Fruit fly (Drosophila melanogaster) whole organism, pupa: ENCODE measurements around the gene CG4375.

Source experiments
- CG10348 ChIP-seq: fragments of 200-800 bp; sonication (Bioruptor generic); IDR thresholded peaks from 2 replicates; pipeline ENCODE4 v1.3.6; 2022; ENCODE audit warnings: missing biosample characterization, missing genetic modification characterization
- CG12605 ChIP-seq: fragments of 200-800 bp; sonication (Bioruptor generic); IDR thresholded peaks from 2 replicates; pipeline ENCODE4 v1.3.6; 2022; ENCODE audit warnings: missing biosample characterization, missing genetic modification characterization
- CG13204 ChIP-seq: fragments of 200-800 bp; sonication (Bioruptor generic); optimal IDR thresholded peaks from 2 replicates; lab custom pipeline; 2018; ENCODE audit warnings: missing biosample characterization, mild to moderate bottlenecking, missing genetic modification characterization, moderate library complexity
- CG14655 ChIP-seq: fragments of 200-800 bp; sonication (Bioruptor generic); optimal IDR thresholded peaks from 3 replicates; lab custom pipeline; 2017; ENCODE audit warnings: mild to moderate bottlenecking, missing biosample characterization, missing genetic modification reagents, missing genetic modification characterization
- CG15710 ChIP-seq: fragments of 200-800 bp; sonication (Bioruptor generic); optimal IDR thresholded peaks from 2 replicates; lab custom pipeline; 2018; ENCODE audit warnings: missing biosample characterization, mild to moderate bottlenecking, missing genetic modification characterization, moderate library complexity
- CG17806 ChIP-seq: fragments of 200-800 bp; sonication (Bioruptor generic); optimal IDR thresholded peaks from 2 replicates; lab custom pipeline; 2018; ENCODE audit warnings: missing biosample characterization, mild to moderate bottlenecking, missing genetic modification characterization, moderate library complexity
- CG32121 ChIP-seq: fragments of 200-800 bp; sonication (Bioruptor generic); IDR thresholded peaks from 2 replicates; pipeline ENCODE4 v1.3.6; 2022; ENCODE audit warnings: missing biosample characterization, missing genetic modification characterization
- CG34367 ChIP-seq: fragments of 200-800 bp; sonication (Bioruptor generic); optimal IDR thresholded peaks from 2 replicates; lab custom pipeline; 2018; ENCODE audit warnings: missing biosample characterization, mild to moderate bottlenecking, missing genetic modification characterization
- CG4496 ChIP-seq: fragments of 200-800 bp; sonication (Bioruptor generic); IDR thresholded peaks from 3 replicates; pipeline ENCODE4 v1.3.6; 2022; ENCODE audit warnings: missing biosample characterization, missing genetic modification characterization
- CG8159 ChIP-seq: fragments of 200-800 bp; sonication (Bioruptor generic); optimal IDR thresholded peaks from 3 replicates; lab custom pipeline; 2018; ENCODE audit warnings: missing biosample characterization, mild to moderate bottlenecking, missing genetic modification characterization, moderate library complexity
- CG8301 ChIP-seq: fragments of 200-800 bp; sonication (Bioruptor generic); optimal IDR thresholded peaks from 2 replicates; lab custom pipeline; 2018; ENCODE audit warnings: missing biosample characterization, mild to moderate bottlenecking, missing genetic modification characterization
- CG9948 ChIP-seq: fragments of 200-800 bp; sonication (Bioruptor generic); optimal IDR thresholded peaks from 2 replicates; lab custom pipeline; 2018; ENCODE audit warnings: missing biosample characterization, mild to moderate bottlenecking, missing genetic modification characterization, moderate library complexity
- D1 ChIP-seq: fragments of 200-800 bp; sonication (Bioruptor generic); optimal IDR thresholded peaks from 2 replicates; lab custom pipeline; 2018; ENCODE audit warnings: missing biosample characterization, mild to moderate bottlenecking, missing genetic modification characterization, moderate library complexity
- EcR ChIP-seq: fragments of 200-800 bp; sonication (Bioruptor generic); optimal IDR thresholded peaks from 3 replicates; lab custom pipeline; 2019; ENCODE audit warnings: missing biosample characterization, missing genetic modification characterization, mild to moderate bottlenecking, moderate library complexity, missing genetic modification reagents
- Ets98B ChIP-seq: fragments of 200-800 bp; sonication (Bioruptor generic); IDR thresholded peaks from 2 replicates; pipeline ENCODE4 v1.3.6; 2022; ENCODE audit warnings: missing biosample characterization, missing genetic modification characterization
- Pif1A ChIP-seq: fragments of 200-800 bp; sonication (Bioruptor generic); optimal IDR thresholded peaks from 3 replicates; lab custom pipeline; 2016; ENCODE audit warnings: missing biosample characterization, missing genetic modification characterization
- Pif1B ChIP-seq: fragments of 200-800 bp; sonication (Bioruptor generic); optimal IDR thresholded peaks from 3 replicates; lab custom pipeline; 2016; ENCODE audit warnings: missing biosample characterization, missing genetic modification characterization
- Snoo ChIP-seq: fragments of 200-800 bp; sonication (Bioruptor generic); optimal IDR thresholded peaks from 3 replicates; lab custom pipeline; 2017; ENCODE audit warnings: missing biosample characterization, mild to moderate bottlenecking, missing genetic modification characterization, inconsistent platforms
- fd96Ca ChIP-seq: fragments of 200-800 bp; sonication (Bioruptor generic); IDR thresholded peaks from 3 replicates; pipeline ENCODE4 v1.3.6; 2022; ENCODE audit warnings: missing biosample characterization, missing genetic modification characterization
- gl ChIP-seq: fragments of 200-800 bp; sonication (Bioruptor generic); optimal IDR thresholded peaks from 2 replicates; lab custom pipeline; 2018; ENCODE audit warnings: missing biosample characterization, mild to moderate bottlenecking, missing genetic modification characterization
- rn ChIP-seq: fragments of 200-800 bp; sonication (Bioruptor generic); IDR thresholded peaks from 2 replicates; pipeline ENCODE4 v1.3.6; 2022; ENCODE audit warnings: missing biosample characterization, missing genetic modification characterization

Gene CG4375

dm6 chr2L:1057513-1057912 lies 30.8 kb upstream of the CG4375 start:
- TF ChIP-seq rn: no peak
- TF ChIP-seq CG17806: no peak
- TF ChIP-seq Snoo (tag; lab: Kevin White, UChicago): no peak
- no peak for TF ChIP-seq CG34367 (tag; lab: Kevin White, UChicago)
- no peak for TF ChIP-seq Ets98B (GFP tag; lab: Robert Waterston, UW)
- no peak for TF ChIP-seq CG13204 (GFP tag; lab: Kevin White, UChicago)
- TF ChIP-seq gl: no peak
- TF ChIP-seq, all 21 proteins: peak for 0

- TF ChIP-seq CG13204 (GFP tag; lab: Kevin White, UChicago): no peak
- TF ChIP-seq fd96Ca (GFP tag; lab: Robert Waterston, UW): no peak
- no peak for TF ChIP-seq D1
- TF ChIP-seq CG14655 (GFP tag; lab: Kevin White, UChicago): no peak
- no peak for TF ChIP-seq CG4496
- no peak for TF ChIP-seq CG8159 (tag; lab: Kevin White, UChicago)
- no peak for TF ChIP-seq CG10348
- no peak for TF ChIP-seq CG15710 (tag; lab: Kevin White, UChicago)
- no peak for TF ChIP-seq Pif1B
- TF ChIP-seq CG12605: no peak
- no peak for TF ChIP-seq rn
- TF ChIP-seq Snoo (tag; lab: Kevin White, UChicago): no peak
- TF ChIP-seq CG17806: no peak
- TF ChIP-seq CG32121 (GFP tag; lab: Robert Waterston, UW): no peak
- TF ChIP-seq CG8301 (tag; lab: Kevin White, UChicago): no peak
- TF ChIP-seq CG34367 (tag; lab: Kevin White, UChicago): no peak
- TF ChIP-seq CG9948 (tag; lab: Kevin White, UChicago): no peak
- no peak for TF ChIP-seq EcR (GFP tag; lab: Kevin White, UChicago)
Observed at dm6 chr2L:1056631-1057030, 29.9 kb upstream of the CG4375 start.

dm6 chr2L:1049361-1049760 lies 22.7 kb upstream of the CG4375 start:
- TF ChIP-seq Ets98B (GFP tag; lab: Robert Waterston, UW) (no peak), rn (no peak), gl (no peak), CG9948 (tag; lab: Kevin White, UChicago) (no peak), CG8159 (tag; lab: Kevin White, UChicago) (no peak), CG13204 (GFP tag; lab: Kevin White, UChicago) (no peak), Snoo (tag; lab: Kevin White, UChicago) (peak; percentile 10), CG4496 (peak; percentile 73), EcR (GFP tag; lab: Kevin White, UChicago) (no peak)
- TF ChIP-seq, all 21 proteins: peak for 2

- TF ChIP-seq CG12605 (peak; percentile 87), Ets98B (GFP tag; lab: Robert Waterston, UW) (no peak)
Observed at dm6 chr2L:1048846-1049245, 22.1 kb upstream of the CG4375 start.

- TF ChIP-seq EcR (GFP tag; lab: Kevin White, UChicago) (no peak), Pif1A (no peak), CG14655 (GFP tag; lab: Kevin White, UChicago) (peak; percentile 4), fd96Ca (GFP tag; lab: Robert Waterston, UW) (no peak), CG10348 (no peak), CG8301 (tag; lab: Kevin White, UChicago) (no peak), gl (no peak), CG8159 (tag; lab: Kevin White, UChicago) (peak; percentile 19), CG9948 (tag; lab: Kevin White, UChicago) (no peak), Ets98B (GFP tag; lab: Robert Waterston, UW) (no peak), CG13204 (GFP tag; lab: Kevin White, UChicago) (no peak)
Observed at dm6 chr2L:1048427-1048826, 21.7 kb upstream of the CG4375 start.

- TF ChIP-seq CG15710 (tag; lab: Kevin White, UChicago) (no peak), D1 (no peak), CG14655 (GFP tag; lab: Kevin White, UChicago) (no peak), CG9948 (tag; lab: Kevin White, UChicago) (no peak), CG4496 (no peak), CG8301 (tag; lab: Kevin White, UChicago) (no peak), Snoo (tag; lab: Kevin White, UChicago) (no peak), CG34367 (tag; lab: Kevin White, UChicago) (no peak), Ets98B (GFP tag; lab: Robert Waterston, UW) (no peak), CG10348 (no peak), Pif1A (no peak), CG13204 (GFP tag; lab: Kevin White, UChicago) (no peak), CG12605 (no peak)
Observed at dm6 chr2L:1047965-1048364, 21.3 kb upstream of the CG4375 start, which contains the start of gene IA-2. TSS of gene IA-2 (minus strand) at chr2L:1048053.

- no peak for TF ChIP-seq CG4496
- no peak for TF ChIP-seq CG15710 (tag; lab: Kevin White, UChicago)
- no peak for TF ChIP-seq D1
- TF ChIP-seq CG8301 (tag; lab: Kevin White, UChicago): no peak
- TF ChIP-seq EcR (GFP tag; lab: Kevin White, UChicago): no peak
- no peak for TF ChIP-seq CG12605
- no peak for TF ChIP-seq Pif1A
- TF ChIP-seq CG14655 (GFP tag; lab: Kevin White, UChicago): no peak
- TF ChIP-seq Snoo (tag; lab: Kevin White, UChicago): no peak
- TF ChIP-seq CG9948 (tag; lab: Kevin White, UChicago): no peak
- TF ChIP-seq CG10348: no peak
- no peak for TF ChIP-seq CG32121 (GFP tag; lab: Robert Waterston, UW)
- no peak for TF ChIP-seq CG17806
- TF ChIP-seq Ets98B (GFP tag; lab: Robert Waterston, UW): no peak
- no peak for TF ChIP-seq gl
- TF ChIP-seq CG13204 (GFP tag; lab: Kevin White, UChicago): no peak
- TF ChIP-seq CG8159 (tag; lab: Kevin White, UChicago): no peak
- TF ChIP-seq CG34367 (tag; lab: Kevin White, UChicago): no peak
- TF ChIP-seq Pif1B: no peak
Observed at dm6 chr2L:1047245-1047644, 20.5 kb upstream of the CG4375 start.
